Fruit fly (Drosophila melanogaster): ENCODE data around the gene Cyp311a1.

Gene Cyp311a1

dm6 chrX:12031400-12031799 lies at the start of gene Cyp311a1:
Cyp311a1 (minus strand) TSS chrX:12031465.
- TF ChIP-seq CG17801 (GFP tag; optimal IDR thresholded peaks at IDR 0.05; ENCODE audit: partially characterized antibody): no peak

dm6 chrX:12076243-12076642 lies 45.0 kb upstream of the Cyp311a1 start:
- no peak for TF ChIP-seq CG17801 (GFP tag; optimal IDR thresholded peaks at IDR 0.05; ENCODE audit: partially characterized antibody)

dm6 chrX:12075569-12075968 lies 44.3 kb upstream of the Cyp311a1 start:
- no peak for TF ChIP-seq CG17801 (GFP tag; optimal IDR thresholded peaks at IDR 0.05; ENCODE audit: partially characterized antibody)

- TF ChIP-seq CG17801 (GFP tag; optimal IDR thresholded peaks at IDR 0.05; ENCODE audit: partially characterized antibody): no peak
Observed at dm6 chrX:12073637-12074036, 42.4 kb upstream of the Cyp311a1 start.

dm6 chrX:12072718-12073117 lies 41.5 kb upstream of the Cyp311a1 start, which contains the start of gene moon:
moon (minus strand) TSS chrX:12072818.
- no peak for TF ChIP-seq CG17801 (GFP tag; optimal IDR thresholded peaks at IDR 0.05; ENCODE audit: partially characterized antibody)

dm6 chrX:12070137-12070536 lies 38.9 kb upstream of the Cyp311a1 start, which contains the start of gene CG34323:
CG34323 (plus strand) TSS chrX:12070437.
- TF ChIP-seq CG17801 (GFP tag; optimal IDR thresholded peaks at IDR 0.05; ENCODE audit: partially characterized antibody): no peak

- no peak for TF ChIP-seq CG17801 (GFP tag; optimal IDR thresholded peaks at IDR 0.05; ENCODE audit: partially characterized antibody)
Observed at dm6 chrX:12059495-12059894, 28.2 kb upstream of the Cyp311a1 start, which contains the start of gene Muc11A. Muc11A (plus strand) TSS chrX:12059795.

dm6 chrX:12056535-12056934 lies 25.3 kb upstream of the Cyp311a1 start, which contains the start of gene Uch-L5R:
Uch-L5R (minus strand) TSS chrX:12056635.
- no peak for TF ChIP-seq CG17801 (GFP tag; optimal IDR thresholded peaks at IDR 0.05; ENCODE audit: partially characterized antibody)

- TF ChIP-seq CG17801 (GFP tag; optimal IDR thresholded peaks at IDR 0.05; ENCODE audit: partially characterized antibody): no peak
Observed at dm6 chrX:12050292-12050691, 19.0 kb upstream of the Cyp311a1 start.

- no peak for TF ChIP-seq CG17801 (GFP tag; optimal IDR thresholded peaks at IDR 0.05; ENCODE audit: partially characterized antibody)
Observed at dm6 chrX:12043398-12043797, 12.1 kb upstream of the Cyp311a1 start, which contains the start of gene Ten-a. Ten-a (plus strand) TSS chrX:12043698.

- TF ChIP-seq CG17801 (GFP tag; optimal IDR thresholded peaks at IDR 0.05; ENCODE audit: partially characterized antibody): no peak
Observed at dm6 chrX:12035207-12035606, 3.9 kb upstream of the Cyp311a1 start.

- TF ChIP-seq CG17801 (GFP tag; optimal IDR thresholded peaks at IDR 0.05; ENCODE audit: partially characterized antibody): no peak
Observed at dm6 chrX:12034713-12035112, 3.4 kb upstream of the Cyp311a1 start.

- TF ChIP-seq CG17801 (GFP tag; optimal IDR thresholded peaks at IDR 0.05; ENCODE audit: partially characterized antibody): no peak
Observed at dm6 chrX:12032136-12032682, 944 bp upstream of the Cyp311a1 start, which contains the start of gene Cyp318a1. Cyp318a1 (plus strand) TSS chrX:12032632.

- TF ChIP-seq CG17801 (GFP tag; optimal IDR thresholded peaks at IDR 0.05; ENCODE audit: partially characterized antibody): peak; percentile 51
Observed at dm6 chrX:12028825-12029514, 2.3 kb downstream of the Cyp311a1 start, which contains the start of gene Usp7. Usp7 (minus strand) TSS chrX:12029032.

- TF ChIP-seq CG17801 (GFP tag; optimal IDR thresholded peaks at IDR 0.05; ENCODE audit: partially characterized antibody): no peak
Observed at dm6 chrX:12021750-12022149, 9.5 kb downstream of the Cyp311a1 start.

- no peak for TF ChIP-seq CG17801 (GFP tag; optimal IDR thresholded peaks at IDR 0.05; ENCODE audit: partially characterized antibody)
Observed at dm6 chrX:12020857-12021256, 10.4 kb downstream of the Cyp311a1 start, which contains the start of gene Tango4. Tango4 (plus strand) TSS chrX:12021068.
